Fruit fly (Drosophila melanogaster) whole organism, embryonic: Measurements from ENCODE around the gene CG6126.

Source experiments
- CG10654 ChIP-seq: fragments of 200-800 bp; sonication (Bioruptor generic); optimal IDR thresholded peaks from 2 replicates; lab custom pipeline; 2016; ENCODE audit warnings: missing biosample characterization, missing genetic modification characterization
- CG10979 ChIP-seq: fragments of 200-800 bp; sonication (Bioruptor generic); optimal IDR thresholded peaks from 2 replicates; lab custom pipeline; 2018; ENCODE audit warnings: missing biosample characterization, mild to moderate bottlenecking, missing genetic modification characterization, moderate library complexity
- CG12219 ChIP-seq: fragments of 200-800 bp; sonication (Bioruptor generic); optimal IDR thresholded peaks from 3 replicates; lab custom pipeline; 2018; ENCODE audit warnings: missing biosample characterization, mild to moderate bottlenecking, missing genetic modification characterization
- CG12744 ChIP-seq: fragments of 200-800 bp; sonication (Bioruptor generic); optimal IDR thresholded peaks from 2 replicates; lab custom pipeline; 2016; ENCODE audit warnings: missing biosample characterization, missing genetic modification characterization
- CG12769 ChIP-seq: fragments of 200-800 bp; sonication (Bioruptor generic); optimal IDR thresholded peaks from 2 replicates; lab custom pipeline; 2019; ENCODE audit warnings: missing biosample characterization, mild to moderate bottlenecking, missing genetic modification characterization, moderate library complexity
- CG12942 ChIP-seq: fragments of 200-800 bp; sonication (Bioruptor generic); optimal IDR thresholded peaks from 3 replicates; lab custom pipeline; 2016; ENCODE audit warnings: missing biosample characterization, missing genetic modification characterization
- CG14710 ChIP-seq: fragments of 200-800 bp; sonication (Bioruptor generic); optimal IDR thresholded peaks from 3 replicates; lab custom pipeline; 2019; ENCODE audit warnings: missing biosample characterization, mild to moderate bottlenecking, missing genetic modification characterization, moderate library complexity
- CG17359 ChIP-seq: fragments of 200-800 bp; sonication (Bioruptor generic); optimal IDR thresholded peaks from 3 replicates; lab custom pipeline; 2018; ENCODE audit warnings: missing biosample characterization, mild to moderate bottlenecking, missing genetic modification characterization, moderate library complexity
- CG17912 ChIP-seq: fragments of 200-800 bp; sonication (Bioruptor generic); optimal IDR thresholded peaks from 2 replicates; lab custom pipeline; 2018; ENCODE audit warnings: missing biosample characterization, mild to moderate bottlenecking, missing genetic modification characterization
- CG2678 ChIP-seq: fragments of 200-800 bp; sonication (Bioruptor generic); optimal IDR thresholded peaks from 3 replicates; lab custom pipeline; 2019; ENCODE audit warnings: missing biosample characterization, mild to moderate bottlenecking, missing genetic modification characterization, moderate library complexity
- CG31388 ChIP-seq: fragments of 200-800 bp; sonication (Bioruptor generic); optimal IDR thresholded peaks from 2 replicates; lab custom pipeline; 2016; ENCODE audit warnings: missing biosample characterization, missing genetic modification characterization
- CG3847 ChIP-seq: fragments of 200-800 bp; sonication (Bioruptor generic); IDR thresholded peaks from 2 replicates; pipeline ENCODE4 v1.3.6; 2022; ENCODE audit warnings: missing biosample characterization, missing genetic modification characterization
- CG6854 ChIP-seq: fragments of 200-800 bp; sonication (Bioruptor generic); optimal IDR thresholded peaks from 3 replicates; lab custom pipeline; 2017; ENCODE audit warnings: missing biosample characterization, mild to moderate bottlenecking, missing genetic modification characterization
- CG8359 ChIP-seq: fragments of 200-800 bp; sonication (Bioruptor generic); optimal IDR thresholded peaks from 2 replicates; lab custom pipeline; 2017; ENCODE audit warnings: missing biosample characterization, mild to moderate bottlenecking, missing genetic modification characterization, borderline replicate concordance
- CG8388 ChIP-seq: fragments of 200-800 bp; sonication (Bioruptor generic); optimal IDR thresholded peaks from 2 replicates; lab custom pipeline; 2019; ENCODE audit warnings: missing biosample characterization, mild to moderate bottlenecking, missing genetic modification characterization, moderate library complexity
- CG9817 ChIP-seq: fragments of 200-800 bp; sonication (Bioruptor generic); optimal IDR thresholded peaks from 2 replicates; lab custom pipeline; 2018; ENCODE audit warnings: missing biosample characterization, mild to moderate bottlenecking, missing genetic modification characterization, moderate library complexity
- Dad ChIP-seq: fragments of 200-800 bp; sonication (Bioruptor generic); optimal IDR thresholded peaks from 3 replicates; lab custom pipeline; 2016; ENCODE audit warnings: missing biosample characterization, missing genetic modification characterization
- Dbx ChIP-seq: fragments of 200-800 bp; sonication (Bioruptor generic); IDR thresholded peaks from 3 replicates; pipeline ENCODE4 v1.3.6; 2022; ENCODE audit warnings: missing biosample characterization, missing genetic modification characterization
- Dll ChIP-seq: fragments of 200-800 bp; sonication (Bioruptor generic); IDR thresholded peaks from 4 replicates; pipeline ENCODE4 v1.3.6; 2022; ENCODE audit warnings: missing biosample characterization, missing genetic modification characterization; ENCODE audit not compliant: partially characterized antibody
- Dref ChIP-seq: fragments of 200-800 bp; sonication (Bioruptor generic); IDR thresholded peaks from 2 replicates; pipeline ENCODE4 v1.3.6; 2022; ENCODE audit warnings: missing biosample characterization, missing genetic modification characterization
- Ets97D ChIP-seq: fragments of 200-800 bp; sonication (Bioruptor generic); optimal IDR thresholded peaks from 3 replicates; lab custom pipeline; 2016; ENCODE audit warnings: missing biosample characterization, missing genetic modification characterization
- Hey ChIP-seq: fragments of 200-800 bp; sonication (Bioruptor generic); optimal IDR thresholded peaks from 3 replicates; lab custom pipeline; 2018; ENCODE audit warnings: missing biosample characterization, mild to moderate bottlenecking, missing genetic modification characterization
- Med ChIP-seq: fragments of 200-800 bp; sonication (Bioruptor generic); peaks from one replicate; lab custom pipeline; 2016; ENCODE audit warnings: missing biosample characterization, missing genetic modification characterization, mild to moderate bottlenecking, inconsistent platforms, moderate library complexity
- Rfx ChIP-seq: fragments of 200-800 bp; sonication (Bioruptor generic); IDR thresholded peaks from 2 replicates; pipeline ENCODE4 v1.3.6; 2022; ENCODE audit warnings: missing biosample characterization, missing genetic modification characterization
- aop ChIP-seq: fragments of 200-800 bp; sonication (Bioruptor generic); IDR thresholded peaks from 2 replicates; pipeline ENCODE4 v1.3.6; 2022; ENCODE audit warnings: missing biosample characterization, missing genetic modification characterization
- ato ChIP-seq: fragments of 200-800 bp; sonication (Bioruptor generic); IDR thresholded peaks from 2 replicates; pipeline ENCODE4 v1.3.6; 2022; ENCODE audit warnings: missing biosample characterization, missing genetic modification characterization; ENCODE audit not compliant: partially characterized antibody
- caup ChIP-seq: fragments of 200-800 bp; sonication (Bioruptor generic); optimal IDR thresholded peaks from 3 replicates; lab custom pipeline; 2017; ENCODE audit warnings: missing biosample characterization, mild to moderate bottlenecking, missing genetic modification characterization, moderate library complexity; ENCODE audit not compliant: severe bottlenecking
- cg ChIP-seq: fragments of 200-800 bp; sonication (Bioruptor generic); optimal IDR thresholded peaks from 3 replicates; lab custom pipeline; 2019; ENCODE audit warnings: missing biosample characterization, mild to moderate bottlenecking, missing genetic modification characterization, moderate library complexity
- chm ChIP-seq: fragments of 200-800 bp; sonication (Bioruptor generic); IDR thresholded peaks from 2 replicates; pipeline ENCODE4 v1.3.6; 2022; ENCODE audit warnings: missing biosample characterization, missing genetic modification characterization
- ci ChIP-seq: fragments of 200-800 bp; sonication (Bioruptor generic); IDR thresholded peaks from 3 replicates; pipeline ENCODE4 v1.3.6; 2022; ENCODE audit warnings: missing biosample characterization, missing genetic modification characterization
- crc ChIP-seq: fragments of 200-800 bp; sonication (Bioruptor generic); optimal IDR thresholded peaks from 2 replicates; lab custom pipeline; 2016; ENCODE audit warnings: missing biosample characterization, missing genetic modification characterization
- cwo ChIP-seq: fragments of 200-800 bp; sonication (Bioruptor generic); optimal IDR thresholded peaks from 3 replicates; lab custom pipeline; 2017; ENCODE audit warnings: missing biosample characterization, missing genetic modification characterization, mild to moderate bottlenecking, moderate library complexity, missing genetic modification reagents
- da ChIP-seq: fragments of 200-800 bp; sonication (Bioruptor generic); optimal IDR thresholded peaks from 2 replicates; lab custom pipeline; 2016; ENCODE audit warnings: missing biosample characterization, missing genetic modification characterization
- fru ChIP-seq: fragments of >200 bp; optimal IDR thresholded peaks from 2 replicates; lab custom pipeline; 2017
- ham ChIP-seq: fragments of 200-800 bp; sonication (Bioruptor generic); IDR thresholded peaks from 2 replicates; pipeline ENCODE4 v1.3.6; 2022; ENCODE audit warnings: missing biosample characterization, missing genetic modification characterization
- hbn ChIP-seq: fragments of 200-800 bp; sonication (Bioruptor generic); IDR thresholded peaks from 2 replicates; pipeline ENCODE4 v1.3.6; 2022; ENCODE audit warnings: missing biosample characterization, missing genetic modification characterization; ENCODE audit not compliant: partially characterized antibody
- kah ChIP-seq: fragments of 200-800 bp; sonication (Bioruptor generic); optimal IDR thresholded peaks from 2 replicates; lab custom pipeline; 2018; ENCODE audit warnings: missing biosample characterization, mild to moderate bottlenecking, missing genetic modification characterization
- otp ChIP-seq: fragments of 200-800 bp; sonication (Bioruptor generic); IDR thresholded peaks from 3 replicates; pipeline ENCODE4, ENCODE4 v1.3.6; 2022; ENCODE audit warnings: missing biosample characterization, missing genetic modification characterization
- pho ChIP-seq: fragments of 200-800 bp; sonication (Bioruptor generic); optimal IDR thresholded peaks from 2 replicates; lab custom pipeline; 2016; ENCODE audit warnings: missing biosample characterization, missing genetic modification characterization
- pita ChIP-seq: fragments of 200-800 bp; sonication (Bioruptor generic); optimal IDR thresholded peaks from 2 replicates; lab custom pipeline; 2017; ENCODE audit warnings: missing biosample characterization, mild to moderate bottlenecking, missing genetic modification characterization
- prd ChIP-seq, 3 experiments: fragments of >200 bp in 2 of 3; fragments of 200-800 bp in 1 of 3; sonication (Bioruptor generic) in 1 of 3; optimal IDR thresholded peaks in 2 of 3; IDR thresholded peaks in 1 of 3; 2 replicates in 2 of 3; 3 replicates in 1 of 3; pipeline versions ENCODE4 v1.3.6 to Lab custom; 2017 to 2022; ENCODE audit warnings: missing biosample characterization in 1 of 3, missing genetic modification characterization in 1 of 3
- psq ChIP-seq: fragments of 200-800 bp; sonication (Bioruptor generic); optimal IDR thresholded peaks from 2 replicates; lab custom pipeline; 2017; ENCODE audit warnings: missing biosample characterization, missing genetic modification characterization
- repo ChIP-seq: fragments of 200-800 bp; sonication (Bioruptor generic); optimal IDR thresholded peaks from 2 replicates; lab custom pipeline; 2016; ENCODE audit warnings: missing biosample characterization, missing genetic modification characterization
- rib ChIP-seq: fragments of 200-800 bp; sonication (Bioruptor generic); IDR thresholded peaks from 2 replicates; pipeline ENCODE4 v1.3.6; 2022; ENCODE audit warnings: missing biosample characterization, missing genetic modification characterization
- salm ChIP-seq: fragments of 200-800 bp; sonication (Bioruptor generic); optimal IDR thresholded peaks from 2 replicates; lab custom pipeline; 2018; ENCODE audit warnings: missing biosample characterization, mild to moderate bottlenecking, missing genetic modification characterization
- twi ChIP-seq: fragments of 200-800 bp; optimal IDR thresholded peaks from 2 replicates; lab custom pipeline; 2019; ENCODE audit warnings: missing biosample characterization, mild to moderate bottlenecking, missing genetic modification characterization, moderate library complexity
- unc-4 ChIP-seq: fragments of 200-800 bp; sonication (Bioruptor generic); IDR thresholded peaks from 2 replicates; pipeline ENCODE4 v1.3.6; 2022; ENCODE audit warnings: missing biosample characterization, missing genetic modification characterization; ENCODE audit not compliant: partially characterized antibody
- zfh1 ChIP-seq: fragments of 200-800 bp; sonication (Bioruptor generic); IDR thresholded peaks from 3 replicates; pipeline ENCODE4 v1.3.6; 2022; ENCODE audit warnings: missing biosample characterization, missing genetic modification characterization

The CG6126 gene

DNA sequence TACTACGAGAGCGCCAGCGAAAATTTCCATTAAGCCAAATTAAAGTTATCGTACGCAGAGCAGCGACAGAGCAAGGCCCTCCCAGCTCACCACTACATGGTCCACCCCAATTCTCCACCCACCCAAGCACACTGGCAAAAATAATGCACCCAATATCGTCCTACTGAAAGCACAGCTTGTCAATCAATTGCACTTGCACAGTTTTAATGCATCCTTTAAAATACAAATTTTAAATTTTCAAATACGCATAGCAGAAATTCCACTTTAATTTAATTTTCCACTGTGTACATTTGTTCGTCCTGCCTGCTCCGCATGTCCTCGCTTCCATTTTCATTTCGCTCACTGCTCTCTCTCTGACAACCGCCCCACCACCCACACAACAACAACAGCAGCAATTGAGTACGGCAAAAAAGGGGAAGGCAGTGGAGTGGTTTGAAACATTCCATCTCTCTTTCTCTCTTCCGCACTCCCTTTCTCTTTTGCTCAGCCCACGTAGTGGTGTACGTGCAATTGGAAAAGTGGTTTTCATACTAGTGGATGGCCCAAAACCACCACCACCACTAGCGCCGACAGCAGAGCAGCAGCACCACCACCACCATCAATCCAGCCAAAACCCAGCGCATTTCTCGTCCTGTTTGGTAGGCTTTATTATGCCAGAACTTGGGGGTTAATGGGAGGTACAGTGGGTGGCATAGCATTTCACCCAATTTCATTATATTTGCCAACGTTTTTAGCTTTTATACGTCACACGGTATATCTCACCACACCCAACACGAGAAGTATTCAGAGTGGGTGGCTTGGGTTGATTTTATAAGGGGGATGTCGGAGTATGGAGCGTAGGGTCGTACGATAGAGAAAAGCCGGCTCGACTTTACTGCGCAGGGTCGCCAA, 45.0 kb upstream of the CG6126 start (continued):
- TF ChIP-seq kah (peak; percentile 36), CG17359 (tag; lab: Kevin White, UChicago) (peak; percentile 94), CG12219 (peak; percentile 49), prd (optimal IDR thresholded peaks at IDR 0.05; lab: Kevin White, UChicago) (no peak), prd (GFP tag; IDR thresholded peaks at IDR 0.05; lab: Robert Waterston, UW) (peak; percentile 86), CG9817 (peak; percentile 58), Hey (tag; lab: Kevin White, UChicago) (no peak), Dref (GFP tag; lab: Robert Waterston, UW) (no peak), CG14710 (peak; percentile 68), cwo (GFP tag; lab: Kevin White, UChicago) (peak; percentile 92), da (GFP tag; lab: Kevin White, UChicago) (no peak), CG3847 (peak; percentile 54), Dad (peak; percentile 16), CG6854 (GFP tag; lab: Kevin White, UChicago) (peak; percentile 94), CG8388 (GFP tag; lab: Kevin White, UChicago) (peak; percentile 41), pita (GFP tag; lab: Kevin White, UChicago) (no peak), CG12744 (GFP tag; lab: Kevin White, UChicago) (no peak), CG17912 (GFP tag; lab: Kevin White, UChicago) (no peak), pho (GFP tag; lab: Kevin White, UChicago) (peak; percentile 39), zfh1 (GFP tag; lab: Robert Waterston, UW) (peak; percentile 81), repo (GFP tag; lab: Kevin White, UChicago) (peak; percentile 65), unc-4 (no peak), salm (tag; lab: Kevin White, UChicago) (peak; percentile 8), Med (GFP tag; lab: Kevin White, UChicago) (peak; percentile 84), ci (GFP tag; lab: Robert Waterston, UW) (peak; percentile 67), CG12942 (peak; percentile 32), CG10654 (GFP tag; lab: Kevin White, UChicago) (peak; percentile 84), CG2678 (tag; lab: Kevin White, UChicago) (peak; percentile 93), crc (no peak), otp (GFP tag; lab: Robert Waterston, UW) (no peak), Dbx (GFP tag; lab: Robert Waterston, UW) (peak; percentile 96), fru (lab: Kevin White, UChicago) (no peak), rib (GFP tag; lab: Robert Waterston, UW) (no peak; the same call in 1 of the 2 replicates), Ets97D (GFP tag; lab: Kevin White, UChicago) (no peak), Rfx (GFP tag; lab: Robert Waterston, UW) (peak; percentile 61), caup (GFP tag; lab: Kevin White, UChicago) (peak; percentile 93), CG8359 (GFP tag; lab: Kevin White, UChicago) (peak; percentile 76), cg (peak; percentile 37), Dll (GFP tag; lab: Robert Waterston, UW) (0 out of 4 replicates have a peak, but pooled peaks have one; percentile 10), psq (GFP tag; lab: Kevin White, UChicago) (no peak), hbn (GFP tag; lab: Robert Waterston, UW) (no peak), ato (no peak), CG31388 (peak; percentile 32), CG12769 (peak; percentile 58), CG10979 (tag; lab: Kevin White, UChicago) (peak; percentile 85), aop (no peak), chm (GFP tag; lab: Robert Waterston, UW) (peak; percentile 91), twi (peak; percentile 19), ham (GFP tag; lab: Robert Waterston, UW) (no peak)
